Fruit fly (Drosophila melanogaster) whole organism, wandering third instar larva: ENCODE data around the gene CG14269.

Source experiments
- Abd-B ChIP-seq: fragments of >200 bp; optimal IDR thresholded peaks from 2 replicates; lab custom pipeline; 2017; ENCODE audit warnings: missing biosample characterization, missing genetic modification characterization
- CG32264 ChIP-seq: fragments of 200-800 bp; sonication (Bioruptor generic); optimal IDR thresholded peaks from 2 replicates; lab custom pipeline; 2016; ENCODE audit warnings: missing biosample characterization, missing genetic modification characterization
- CrebA ChIP-seq: fragments of 200-800 bp; sonication (Bioruptor generic); optimal IDR thresholded peaks from 2 replicates; lab custom pipeline; 2016; ENCODE audit warnings: missing biosample characterization, mild to moderate bottlenecking, missing genetic modification characterization, borderline replicate concordance
- Dfd ChIP-seq: fragments of >200 bp; optimal IDR thresholded peaks from 2 replicates; lab custom pipeline; 2017; ENCODE audit warnings: missing biosample characterization, missing genetic modification characterization
- GATAd ChIP-seq: sonication (Bioruptor generic); optimal IDR thresholded peaks from 2 replicates; lab custom pipeline; 2016; ENCODE audit warnings: missing biosample characterization, missing genetic modification characterization
- HLH106 ChIP-seq: fragments of 200-800 bp; optimal IDR thresholded peaks from 3 replicates; lab custom pipeline; 2019; ENCODE audit warnings: missing biosample characterization, mild to moderate bottlenecking, missing genetic modification characterization, moderate library complexity
- Hnf4 ChIP-seq: fragments of 200-800 bp; sonication (Bioruptor generic); optimal IDR thresholded peaks from 2 replicates; lab custom pipeline; 2016; ENCODE audit warnings: missing biosample characterization, mild to moderate bottlenecking, missing genetic modification characterization
- Hr78 ChIP-seq: fragments of >200 bp; optimal IDR thresholded peaks from 2 replicates; lab custom pipeline; 2017; ENCODE audit warnings: missing biosample characterization, missing genetic modification characterization
- Jra ChIP-seq: sonication (Bioruptor generic); optimal IDR thresholded peaks from 2 replicates; lab custom pipeline; 2016; ENCODE audit warnings: missing biosample characterization, missing genetic modification characterization
- Mio ChIP-seq: sonication (Bioruptor generic); optimal IDR thresholded peaks from 2 replicates; lab custom pipeline; 2016; ENCODE audit warnings: missing biosample characterization, missing genetic modification characterization
- Myc ChIP-seq: fragments of >200 bp; optimal IDR thresholded peaks from 2 replicates; lab custom pipeline; 2017
- N ChIP-seq: fragments of >200 bp; optimal IDR thresholded peaks from 2 replicates; lab custom pipeline; 2018; ENCODE audit warnings: missing biosample characterization, missing external identifiers, missing genetic modification characterization
- OdsH ChIP-seq: fragments of 200-800 bp; sonication (Bioruptor generic); optimal IDR thresholded peaks from 2 replicates; lab custom pipeline; 2016; ENCODE audit warnings: missing biosample characterization, mild to moderate bottlenecking, missing genetic modification characterization
- Rel ChIP-seq, 2 experiments: fragments of 200-800 bp; sonication (Bioruptor generic) in 1 of 2; optimal IDR thresholded peaks; 2 replicates in 1 of 2; 3 replicates in 1 of 2; lab custom pipeline; 2016 to 2019; ENCODE audit warnings: mild to moderate bottlenecking in 2 of 2, missing biosample characterization in 2 of 2, missing genetic modification characterization in 2 of 2, moderate library complexity in 1 of 2
- Sp1 ChIP-seq: fragments of 200-800 bp; sonication (Bioruptor generic); optimal IDR thresholded peaks from 3 replicates; lab custom pipeline; 2019; ENCODE audit warnings: missing biosample characterization, mild to moderate bottlenecking, missing genetic modification characterization, moderate library complexity
- Vsx2 ChIP-seq: fragments of 200-300, 225-300 bp; sonication (Bioruptor generic); optimal IDR thresholded peaks from 2 replicates; lab custom pipeline; 2018; ENCODE audit warnings: missing biosample characterization, missing genetic modification characterization; ENCODE audit not compliant: partially characterized antibody
- br ChIP-seq: fragments of 200-800 bp; sonication (Bioruptor generic); optimal IDR thresholded peaks from 2 replicates; lab custom pipeline; 2016; ENCODE audit warnings: missing biosample characterization, missing genetic modification characterization
- brk ChIP-seq: fragments of 200-800 bp; sonication (Bioruptor generic); optimal IDR thresholded peaks from 2 replicates; lab custom pipeline; 2016; ENCODE audit warnings: missing biosample characterization, mild to moderate bottlenecking, missing genetic modification characterization
- dl ChIP-seq, 2 experiments: fragments of 175-275, 200-275 bp in 1 of 2; fragments of 200-275 bp in 1 of 2; sonication (Bioruptor generic); optimal IDR thresholded peaks; lab custom pipeline; 2018; ENCODE audit warnings: mild to moderate bottlenecking in 2 of 2, missing biosample characterization in 2 of 2, missing genetic modification characterization in 2 of 2, moderate library complexity in 2 of 2; ENCODE audit not compliant: partially characterized antibody in 2 of 2, insufficient read depth in 1 of 2
- dsf ChIP-seq: sonication (Bioruptor generic); optimal IDR thresholded peaks from 2 replicates; lab custom pipeline; 2016; ENCODE audit warnings: missing biosample characterization, missing genetic modification characterization, borderline replicate concordance
- ey ChIP-seq: fragments of 200-800 bp; sonication (Bioruptor generic); optimal IDR thresholded peaks from 2 replicates; lab custom pipeline; 2016; ENCODE audit warnings: missing biosample characterization, missing genetic modification characterization
- foxo ChIP-seq, 2 experiments: fragments of 200-800 bp; sonication (Bioruptor generic); optimal IDR thresholded peaks; 2 replicates in 1 of 2; 3 replicates in 1 of 2; lab custom pipeline; 2016 to 2017; ENCODE audit warnings: missing biosample characterization in 2 of 2, missing genetic modification characterization in 2 of 2
- fru ChIP-seq: fragments of 200-800 bp; sonication (Bioruptor generic); optimal IDR thresholded peaks from 3 replicates; lab custom pipeline; 2016; ENCODE audit warnings: missing biosample characterization, mild to moderate bottlenecking, missing genetic modification characterization
- h ChIP-seq: fragments of 200-800 bp; sonication (Bioruptor generic); optimal IDR thresholded peaks from 3 replicates; lab custom pipeline; 2016; ENCODE audit warnings: missing biosample characterization, mild to moderate bottlenecking, missing genetic modification characterization
- jim ChIP-seq: fragments of 175-275, 200-325 bp; sonication (Bioruptor generic); optimal IDR thresholded peaks from 2 replicates; lab custom pipeline; 2016; ENCODE audit warnings: missing biosample characterization, mild to moderate bottlenecking, missing genetic modification characterization
- lola ChIP-seq: fragments of >200 bp; optimal IDR thresholded peaks from 2 replicates; lab custom pipeline; 2017; ENCODE audit warnings: missing biosample characterization, missing genetic modification characterization
- pan ChIP-seq: fragments of >200 bp; optimal IDR thresholded peaks from 2 replicates; lab custom pipeline; 2017
- psq ChIP-seq: fragments of 200-800 bp; sonication (Bioruptor generic); optimal IDR thresholded peaks from 3 replicates; lab custom pipeline; 2017; ENCODE audit warnings: missing biosample characterization, mild to moderate bottlenecking, missing genetic modification characterization, moderate library complexity
- rgr ChIP-seq: fragments of 200-800 bp; sonication (Bioruptor generic); optimal IDR thresholded peaks from 3 replicates; lab custom pipeline; 2016; ENCODE audit warnings: missing biosample characterization, mild to moderate bottlenecking, missing genetic modification characterization
- sage ChIP-seq: fragments of 200-800 bp; sonication (Bioruptor generic); optimal IDR thresholded peaks from 2 replicates; lab custom pipeline; 2016; ENCODE audit warnings: missing biosample characterization, mild to moderate bottlenecking, missing genetic modification characterization
- sv ChIP-seq: fragments of 200-800 bp; sonication (Bioruptor generic); optimal IDR thresholded peaks from 3 replicates; lab custom pipeline; 2016; ENCODE audit warnings: missing biosample characterization, missing genetic modification characterization
- tai ChIP-seq: sonication (Bioruptor generic); optimal IDR thresholded peaks from 2 replicates; lab custom pipeline; 2016; ENCODE audit warnings: missing biosample characterization, missing genetic modification characterization
- usp ChIP-seq: fragments of >200 bp; optimal IDR thresholded peaks from 2 replicates; lab custom pipeline; 2017; ENCODE audit warnings: missing biosample characterization, missing genetic modification characterization
- woc ChIP-seq: sonication (Bioruptor generic); optimal IDR thresholded peaks from 2 replicates; lab custom pipeline; 2016; ENCODE audit warnings: missing biosample characterization, mild to moderate bottlenecking, missing genetic modification characterization

Gene CG14269

dm6 chrX:3404698-3405097 is 30.9 kb downstream of the CG14269 start:
- TF ChIP-seq lola (no peak), CG32264 (no peak), rgr (GFP tag; lab: Kevin White, UChicago) (no peak), jim (GFP tag; lab: Kevin White, UChicago) (no peak), Mio (no peak), ey (GFP tag; lab: Kevin White, UChicago) (no peak), Jra (GFP tag; lab: Kevin White, UChicago) (no peak), tai (GFP tag; lab: Kevin White, UChicago) (no peak), fru (GFP tag; lab: Kevin White, UChicago) (no peak), dl (GFP tag; optimal IDR thresholded peaks at IDR 0.05; lab: Kevin White, UChicago; ENCODE audit: insufficient read depth in 1 of 2, partially characterized antibody in 2 of 2) (no peak), Myc (lab: Kevin White, UChicago) (no peak), Hr78 (GFP tag; lab: Kevin White, UChicago) (no peak), Rel (GFP tag; optimal IDR thresholded peaks at IDR 0.05; lab: Kevin White, UChicago) (no peak), Rel (tag; optimal IDR thresholded peaks at IDR 0.05; lab: Kevin White, UChicago) (no peak), Vsx2 (GFP tag; lab: Kevin White, UChicago) (no peak), pan (no peak), usp (GFP tag; lab: Kevin White, UChicago) (no peak), Hnf4 (no peak)

- TF ChIP-seq h (peak; percentile 31), dl (GFP tag; optimal IDR thresholded peaks at IDR 0.05; lab: Kevin White, UChicago; ENCODE audit: insufficient read depth in 1 of 2, partially characterized antibody in 2 of 2) (no peak), GATAd (GFP tag; lab: Kevin White, UChicago) (no peak), ey (GFP tag; lab: Kevin White, UChicago) (peak; percentile 3), foxo (GFP tag; optimal IDR thresholded peaks at IDR 0.05; lab: Kevin White, UChicago) (peak in 1 of 2 experiments; percentile 30), Abd-B (GFP tag; lab: Kevin White, UChicago) (no peak), OdsH (peak; percentile 15), Hnf4 (no peak), CrebA (GFP tag; lab: Kevin White, UChicago) (no peak), CG32264 (no peak), pan (no peak), Hr78 (GFP tag; lab: Kevin White, UChicago) (no peak), dsf (GFP tag; lab: Kevin White, UChicago) (no peak), Vsx2 (GFP tag; lab: Kevin White, UChicago) (no peak), sage (GFP tag; lab: Kevin White, UChicago) (no peak), Mio (no peak), Sp1 (GFP tag; lab: Kevin White, UChicago) (no peak), Dfd (GFP tag; lab: Kevin White, UChicago) (no peak), N (no peak), tai (GFP tag; lab: Kevin White, UChicago) (no peak), br (no peak), brk (GFP tag; lab: Kevin White, UChicago) (no peak), fru (GFP tag; lab: Kevin White, UChicago) (peak; percentile 24), Myc (lab: Kevin White, UChicago) (no peak), sv (no peak), woc (GFP tag; lab: Kevin White, UChicago) (peak; percentile 18), HLH106 (tag; lab: Kevin White, UChicago) (peak; percentile 17), Rel (GFP tag; optimal IDR thresholded peaks at IDR 0.05; lab: Kevin White, UChicago) (no peak), Rel (tag; optimal IDR thresholded peaks at IDR 0.05; lab: Kevin White, UChicago) (no peak), Jra (GFP tag; lab: Kevin White, UChicago) (no peak), psq (GFP tag; lab: Kevin White, UChicago) (peak; percentile 12)
These were observed 32.2 kb downstream of the CG14269 start for dm6 chrX:3403411-3403810.

- TF ChIP-seq Hnf4 (no peak), foxo (GFP tag; optimal IDR thresholded peaks at IDR 0.05; lab: Kevin White, UChicago) (peak in 1 of 2 experiments; percentile 38)
These were observed 36.3 kb downstream of the CG14269 start for dm6 chrX:3399286-3399685.
